Worm (Caenorhabditis elegans) whole organism, L2 larva: Measurements from ENCODE around the gene M70.5.

Experiments
- aly-2 ChIP-seq: fragments of 150-350 bp; optimal IDR thresholded peaks from 2 replicates; lab custom pipeline; 2014; ENCODE audit warnings: missing biosample characterization, missing genetic modification characterization
- dmd-4 ChIP-seq: sonication (generic microtip); optimal IDR thresholded peaks from 2 replicates; lab custom pipeline; 2017; ENCODE audit warnings: missing biosample characterization, missing genetic modification characterization
- fos-1 ChIP-seq: fragments of 150-350 bp; optimal IDR thresholded peaks from 2 replicates; lab custom pipeline; 2014; ENCODE audit warnings: missing biosample characterization, missing genetic modification characterization
- lsy-2 ChIP-seq, 2 experiments: fragments of 150-350 bp in 1 of 2; sonication (generic microtip) in 1 of 2; optimal IDR thresholded peaks; 2 replicates each; lab custom pipeline; 2014 to 2017; ENCODE audit warnings: missing biosample characterization in 2 of 2, missing genetic modification characterization in 2 of 2

DNA sequence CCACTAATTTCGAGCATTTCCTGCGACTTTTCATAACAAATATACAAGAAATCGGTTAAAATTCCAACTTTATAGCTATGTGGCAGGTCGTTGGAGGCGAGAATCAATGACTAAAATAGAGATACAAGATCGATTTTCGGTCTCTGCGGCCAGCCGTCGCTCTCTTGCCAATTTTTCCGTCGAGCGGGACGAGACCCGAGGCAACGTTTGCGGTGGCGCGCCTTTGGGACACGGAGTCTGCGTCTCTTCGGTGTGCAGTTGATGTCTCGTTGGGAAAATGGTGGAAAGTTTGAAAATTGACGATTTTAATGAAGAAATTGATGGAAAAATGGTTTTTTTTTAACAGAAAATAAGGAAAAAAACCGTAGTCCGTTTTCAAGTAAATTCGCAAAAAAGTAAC lies 41.4 kb upstream of the M70.5 start:
- TF ChIP-seq fos-1 (peak; percentile 76), dmd-4 (no peak), aly-2 (tag; lab: Kevin White, UChicago) (no peak), lsy-2 (tag; optimal IDR thresholded peaks at IDR 0.05; lab: Kevin White, UChicago) (peak in 1 of 2 experiments; percentile 63)
